Worm (Caenorhabditis elegans) whole organism, late embryonic: Measurements from ENCODE around the gene idpa-3.

Source experiments
- C08G9.2 ChIP-seq: sonication (generic microtip); optimal IDR thresholded peaks from 2 replicates; lab custom pipeline; 2016; ENCODE audit warnings: mild to moderate bottlenecking, missing genetic modification characterization, moderate library complexity, missing compliant biosample characterization
- F13H6.1 ChIP-seq: sonication (generic microtip); optimal IDR thresholded peaks from 2 replicates; lab custom pipeline; 2016; ENCODE audit warnings: missing genetic modification characterization, missing compliant biosample characterization
- K09A11.1 ChIP-seq: sonication (generic microtip); optimal IDR thresholded peaks from 2 replicates; lab custom pipeline; 2017; ENCODE audit warnings: antibody characterized with exemption, mild to moderate bottlenecking, missing genetic modification characterization, missing compliant biosample characterization; ENCODE audit not compliant: insufficient read depth
- ama-1 ChIP-seq: fragments of 150-350 bp; optimal IDR thresholded peaks from 2 replicates; lab custom pipeline; 2014
- ceh-14 ChIP-seq: sonication (generic microtip); optimal IDR thresholded peaks from 2 replicates; lab custom pipeline; 2016; ENCODE audit warnings: missing genotype, missing genetic modification characterization, missing compliant biosample characterization
- fkh-10 ChIP-seq: fragments of 150-350 bp; optimal IDR thresholded peaks from 2 replicates; lab custom pipeline; 2014; ENCODE audit warnings: missing biosample characterization, missing genetic modification reagents, missing genetic modification characterization
- lin-11 ChIP-seq: fragments of 200-800 bp; sonication (Bioruptor generic); optimal IDR thresholded peaks from 2 replicates; lab custom pipeline; 2018; ENCODE audit warnings: mild to moderate bottlenecking, missing genetic modification characterization, missing compliant biosample characterization
- nhr-11 ChIP-seq: fragments of 150-350 bp; optimal IDR thresholded peaks from 2 replicates; lab custom pipeline; 2014; ENCODE audit warnings: missing biosample characterization, missing genetic modification characterization
- pha-4 ChIP-seq: fragments of 150-350 bp; optimal IDR thresholded peaks from 2 replicates; lab custom pipeline; 2018; ENCODE audit warnings: missing biosample characterization, missing genetic modification reagents, missing genetic modification characterization
- pqm-1 ChIP-seq: sonication (generic microtip); optimal IDR thresholded peaks from 2 replicates; lab custom pipeline; 2016; ENCODE audit warnings: missing genetic modification characterization, missing compliant biosample characterization
- sox-2 ChIP-seq: fragments of 200-800 bp; sonication (Bioruptor generic); IDR thresholded peaks from 2 replicates; pipeline ENCODE4 v1.3.6; 2022; ENCODE audit warnings: missing genetic modification reagents, missing genetic modification characterization, missing compliant biosample characterization
- tbx-2 ChIP-seq: sonication (generic microtip); optimal IDR thresholded peaks from 2 replicates; lab custom pipeline; 2016; ENCODE audit warnings: missing genetic modification characterization, missing compliant biosample characterization
- ztf-16 ChIP-seq: sonication (generic microtip); optimal IDR thresholded peaks from 2 replicates; lab custom pipeline; 2017; ENCODE audit warnings: missing genetic modification characterization, missing compliant biosample characterization

DNA sequence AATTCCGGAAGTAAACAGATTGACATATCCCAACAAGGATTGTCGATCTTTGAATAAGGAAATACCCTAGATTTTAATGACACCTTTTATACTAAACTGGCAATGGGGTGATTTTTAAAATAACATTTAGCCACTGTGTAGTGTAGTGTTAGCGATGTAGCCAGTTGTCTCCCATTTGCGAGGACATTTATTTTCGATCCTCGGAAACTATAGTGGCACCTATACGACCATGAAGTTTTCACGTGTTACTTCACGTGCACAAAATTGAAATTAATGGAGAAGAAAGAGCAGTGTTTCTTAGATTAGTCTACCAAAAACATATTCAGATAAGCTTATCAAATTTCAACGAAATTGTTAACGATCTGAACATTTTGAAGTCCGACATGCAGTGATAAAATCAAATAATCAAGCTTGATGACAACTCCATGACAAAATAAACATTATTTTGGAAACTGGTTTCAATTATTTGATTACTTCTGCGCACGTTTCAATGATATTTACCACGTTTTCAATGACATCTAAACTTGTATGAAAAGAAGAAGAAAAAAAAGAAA is 2.9 kb upstream of the idpa-3 start, which contains the start of gene R07E3.4:
- TF ChIP-seq nhr-11 (tag; lab: Kevin White, UChicago) (no peak), ztf-16 (tag; lab: Kevin White, UChicago) (no peak), K09A11.1 (no peak), ama-1 (lab: Kevin White, UChicago) (no peak), pqm-1 (no peak), pha-4 (tag; lab: Kevin White, UChicago) (no peak), sox-2 (GFP tag; lab: Robert Waterston, UW) (no peak), lin-11 (no peak), C08G9.2 (tag; lab: Kevin White, UChicago) (no peak), tbx-2 (tag; lab: Kevin White, UChicago) (no peak), F13H6.1 (tag; lab: Kevin White, UChicago) (no peak), ceh-14 (no peak), fkh-10 (GFP tag; lab: Kevin White, UChicago) (no peak)
